Fruit fly (Drosophila melanogaster) whole organism: ENCODE measurements around the gene Zmynd8.

Source experiments
- CG8478 ChIP-seq: fragments of >200 bp; optimal IDR thresholded peaks from 2 replicates; lab custom pipeline; 2018; ENCODE audit warnings: inconsistent platforms
- Dll ChIP-seq: fragments of >200 bp; optimal IDR thresholded peaks from 2 replicates; lab custom pipeline; 2017
- EcR ChIP-seq, 2 experiments: fragments of >200 bp; optimal IDR thresholded peaks; 2 replicates each; lab custom pipeline; 2017; ENCODE audit warnings: missing biosample characterization in 2 of 2, missing genetic modification characterization in 2 of 2, missing genetic modification reagents in 2 of 2
- pan ChIP-seq: fragments of >200 bp; optimal IDR thresholded peaks from 2 replicates; lab custom pipeline; 2017
- psq ChIP-seq: fragments of >200 bp; optimal IDR thresholded peaks from 2 replicates; lab custom pipeline; 2017
- usp ChIP-seq: fragments of >200 bp; optimal IDR thresholded peaks from 2 replicates; lab custom pipeline; 2017; ENCODE audit warnings: missing biosample characterization, missing genetic modification characterization, mixed read lengths

Gene Zmynd8

DNA sequence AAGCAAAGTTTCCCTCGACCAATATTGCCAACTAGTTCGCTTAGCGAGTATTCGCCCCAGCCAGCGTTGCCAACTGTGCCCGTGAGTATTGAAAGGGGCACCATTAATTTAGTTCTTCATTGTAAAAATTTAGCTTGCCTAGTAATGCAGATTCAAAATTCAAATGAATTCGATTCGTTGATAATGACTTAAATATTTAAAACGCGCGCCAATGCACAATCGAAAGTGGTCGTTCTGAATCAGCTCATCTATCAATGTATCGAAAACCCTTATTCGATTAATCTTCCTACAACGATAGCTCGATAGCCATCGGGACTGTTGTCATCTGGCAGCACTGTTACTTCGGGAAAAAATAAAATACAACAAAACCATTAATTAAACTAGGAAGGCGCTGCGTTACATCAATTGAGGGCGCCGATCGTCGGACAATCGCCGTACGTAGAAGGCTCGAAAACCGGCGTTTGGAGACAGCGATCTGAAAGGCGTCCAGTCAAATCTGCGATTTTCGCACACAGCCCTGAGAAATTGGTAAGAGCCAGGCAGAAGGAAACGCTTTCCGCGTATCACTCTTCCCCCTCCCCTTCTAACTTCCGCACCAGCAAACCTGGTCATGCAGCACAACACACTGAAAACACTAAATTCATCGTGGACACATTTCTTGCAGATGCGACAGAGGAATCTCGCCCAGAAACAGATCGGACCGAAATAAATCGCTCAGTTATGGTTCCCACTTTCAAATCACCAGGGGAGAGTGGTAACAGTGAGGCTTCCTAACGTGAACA, at the start of gene Zmynd8:
TSS of gene Zmynd8 (plus strand) at position 313 of the 782 bp plus-strand sequence.
- TF ChIP-seq psq (lab: Kevin White, UChicago) (no peak), Dll (lab: Kevin White, UChicago) (no peak), pan (no peak), CG8478 (lab: Kevin White, UChicago) (no peak), usp (GFP tag; lab: Kevin White, UChicago) (no peak), EcR (GFP tag; optimal IDR thresholded peaks at IDR 0.05; lab: Kevin White, UChicago) (no peak)

DNA sequence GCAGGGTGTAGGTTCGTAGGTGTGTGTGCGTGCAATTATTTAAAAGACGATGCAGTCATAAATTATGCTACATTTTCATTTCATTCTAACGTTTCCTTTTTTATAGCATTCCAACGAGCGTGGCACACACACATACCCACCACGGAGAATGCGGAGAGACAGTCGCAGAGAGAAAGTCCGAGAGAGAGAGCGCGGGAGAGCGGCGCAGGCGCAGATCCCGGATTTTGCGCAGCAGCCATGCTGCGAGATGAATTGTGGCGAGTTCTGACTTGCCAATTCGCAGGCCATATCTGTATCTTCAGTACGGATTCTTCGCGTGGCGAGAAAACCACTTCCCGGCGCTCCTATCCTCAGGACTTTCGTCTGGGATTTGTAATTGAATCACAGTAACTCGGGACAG, 47.5 kb upstream of the Zmynd8 start, which contains the start of gene kek6:
TSS of gene kek6 (plus strand) at position 323 of the 400 bp plus-strand sequence.
- TF ChIP-seq Dll (lab: Kevin White, UChicago), result no peak
- no peak for TF ChIP-seq psq (lab: Kevin White, UChicago)
- no peak for TF ChIP-seq usp (GFP tag; lab: Kevin White, UChicago)
- TF ChIP-seq pan, result no peak
- TF ChIP-seq EcR (GFP tag; optimal IDR thresholded peaks at IDR 0.05; lab: Kevin White, UChicago), result no peak
- TF ChIP-seq CG8478 (lab: Kevin White, UChicago), result no peak

DNA sequence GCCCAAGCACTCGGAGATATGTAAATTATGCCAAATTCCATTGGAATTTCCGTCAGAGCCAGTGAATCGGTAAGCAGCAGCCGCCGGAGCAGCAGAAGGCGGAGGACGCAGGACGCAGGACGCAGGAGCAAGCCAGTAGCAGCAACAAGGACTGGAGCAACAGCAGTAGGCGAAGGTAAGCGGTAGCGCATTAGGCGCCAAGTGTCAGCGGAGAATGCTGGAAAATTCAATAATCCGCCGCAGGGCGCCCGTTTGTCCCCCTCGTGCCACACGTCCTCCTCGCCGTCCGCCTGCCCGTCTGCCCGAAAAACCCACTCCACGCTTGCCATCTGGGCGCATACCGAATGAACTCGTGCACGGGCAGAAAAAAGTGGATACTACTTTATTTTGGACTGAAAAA, 46.6 kb upstream of the Zmynd8 start:
- TF ChIP-seq CG8478 (lab: Kevin White, UChicago) (no peak), EcR (GFP tag; optimal IDR thresholded peaks at IDR 0.05; lab: Kevin White, UChicago) (no peak), Dll (lab: Kevin White, UChicago) (no peak), pan (no peak), usp (GFP tag; lab: Kevin White, UChicago) (no peak), psq (lab: Kevin White, UChicago) (no peak)

DNA sequence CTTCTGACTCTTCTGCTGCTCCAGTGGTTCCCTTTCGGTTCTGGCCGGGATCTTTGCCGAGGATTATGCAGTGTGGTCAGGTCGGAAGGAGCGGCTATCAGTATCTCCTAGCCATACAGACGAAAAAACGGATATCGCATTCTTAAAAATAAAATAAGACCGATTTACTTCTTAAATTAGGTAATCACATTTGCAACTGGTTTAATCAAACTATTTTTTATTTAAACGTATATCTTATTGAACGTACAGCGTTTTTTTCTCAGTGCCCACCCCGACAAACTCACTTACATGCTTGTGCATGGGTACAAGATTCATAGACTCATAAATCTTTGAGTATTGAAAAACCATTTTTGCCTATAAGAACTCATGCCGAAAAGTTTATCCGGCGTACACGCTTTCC, 43.0 kb upstream of the Zmynd8 start:
- TF ChIP-seq pan, result no peak
- no peak for TF ChIP-seq CG8478 (lab: Kevin White, UChicago)
- no peak for TF ChIP-seq Dll (lab: Kevin White, UChicago)
- no peak for TF ChIP-seq psq (lab: Kevin White, UChicago)
- no peak for TF ChIP-seq EcR (GFP tag; optimal IDR thresholded peaks at IDR 0.05; lab: Kevin White, UChicago)
- no peak for TF ChIP-seq usp (GFP tag; lab: Kevin White, UChicago)

DNA sequence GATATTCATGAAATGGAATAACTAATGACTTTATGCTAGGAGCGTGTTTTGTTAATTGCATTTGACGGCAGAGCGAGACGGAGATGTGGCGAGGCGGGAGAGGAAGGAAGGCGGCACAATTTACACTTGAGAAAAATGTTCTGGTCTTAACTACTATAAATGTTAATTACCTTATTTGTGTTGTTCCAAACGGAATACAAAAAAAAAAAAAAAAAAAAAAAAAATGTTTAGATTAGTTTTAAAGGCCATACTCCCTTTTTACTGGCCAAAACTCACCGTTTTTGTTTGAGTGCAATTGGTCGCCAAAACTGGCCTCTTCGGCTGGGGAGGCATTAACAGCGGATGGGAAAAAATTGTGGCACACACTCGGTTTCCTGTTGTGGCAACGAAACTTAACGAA, 42.1 kb upstream of the Zmynd8 start:
- TF ChIP-seq Dll (lab: Kevin White, UChicago) (no peak), EcR (GFP tag; optimal IDR thresholded peaks at IDR 0.05; lab: Kevin White, UChicago) (no peak), psq (lab: Kevin White, UChicago) (no peak), CG8478 (lab: Kevin White, UChicago) (no peak), usp (GFP tag; lab: Kevin White, UChicago) (no peak), pan (no peak)

DNA sequence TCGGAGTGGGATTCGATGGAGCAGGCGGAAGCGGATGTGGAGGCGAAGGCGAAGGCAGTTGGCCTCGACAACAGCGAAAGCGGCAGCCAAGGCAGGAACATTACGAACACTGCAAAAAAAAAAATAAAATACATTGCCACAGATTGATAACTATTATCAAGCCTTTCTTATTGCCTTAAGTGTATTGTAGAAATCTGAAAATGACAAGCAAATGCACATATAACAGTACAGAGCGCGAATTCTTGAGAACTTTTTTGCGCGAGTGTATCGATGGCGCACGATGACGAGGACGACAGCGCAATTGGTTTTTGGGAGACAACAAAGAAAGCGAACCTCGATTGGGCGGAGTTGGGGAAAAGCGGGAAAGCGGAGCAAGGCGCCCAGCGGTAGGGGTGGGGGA, 38.9 kb upstream of the Zmynd8 start:
- TF ChIP-seq pan (no peak), CG8478 (lab: Kevin White, UChicago) (no peak), usp (GFP tag; lab: Kevin White, UChicago) (no peak), EcR (GFP tag; optimal IDR thresholded peaks at IDR 0.05; lab: Kevin White, UChicago) (no peak), Dll (lab: Kevin White, UChicago) (no peak), psq (lab: Kevin White, UChicago) (no peak)

DNA sequence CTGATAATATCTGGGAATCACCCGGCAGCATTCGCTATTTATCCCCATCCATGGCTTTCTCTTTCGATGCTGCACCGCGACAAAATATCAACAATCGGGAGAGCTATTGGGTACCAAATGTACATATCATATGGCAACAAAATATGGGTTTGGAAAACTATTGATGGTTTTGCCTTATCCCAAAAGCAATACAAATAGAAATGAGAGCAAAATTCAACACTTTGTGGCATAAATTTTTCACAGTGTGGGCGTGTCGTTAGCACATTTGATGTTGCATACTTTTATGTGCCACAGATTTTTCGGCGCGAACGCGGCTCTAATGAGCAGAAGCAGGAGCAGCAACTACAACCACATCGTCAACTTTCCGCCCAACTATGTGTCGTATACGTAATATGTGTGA, 36.9 kb upstream of the Zmynd8 start:
- TF ChIP-seq usp (GFP tag; lab: Kevin White, UChicago) (no peak), Dll (lab: Kevin White, UChicago) (no peak), CG8478 (lab: Kevin White, UChicago) (no peak), psq (lab: Kevin White, UChicago) (no peak), pan (no peak), EcR (GFP tag; optimal IDR thresholded peaks at IDR 0.05; lab: Kevin White, UChicago) (no peak)

DNA sequence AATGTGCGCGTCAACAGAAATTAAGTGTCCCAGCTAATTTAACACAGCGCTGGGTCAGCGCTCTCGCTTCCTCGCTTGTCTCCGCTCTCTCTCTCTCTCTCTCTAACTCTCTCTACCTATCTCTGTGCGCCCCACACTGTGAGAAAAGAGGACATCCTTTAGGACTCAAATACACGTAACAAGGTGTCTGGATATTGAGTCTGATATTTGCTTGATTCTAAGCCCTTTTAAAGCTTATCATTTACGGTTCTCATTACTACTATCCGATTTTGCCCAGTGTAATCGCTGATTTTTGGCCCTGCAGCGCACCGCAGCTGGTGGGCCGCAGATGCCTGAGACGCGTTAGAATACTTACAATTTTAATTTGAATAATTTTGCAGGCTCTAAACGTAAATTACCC, 32.8 kb upstream of the Zmynd8 start:
- no peak for TF ChIP-seq Dll (lab: Kevin White, UChicago)
- no peak for TF ChIP-seq CG8478 (lab: Kevin White, UChicago)
- TF ChIP-seq pan, result no peak
- no peak for TF ChIP-seq usp (GFP tag; lab: Kevin White, UChicago)
- TF ChIP-seq EcR (GFP tag; optimal IDR thresholded peaks at IDR 0.05; lab: Kevin White, UChicago), result no peak
- no peak for TF ChIP-seq psq (lab: Kevin White, UChicago)

DNA sequence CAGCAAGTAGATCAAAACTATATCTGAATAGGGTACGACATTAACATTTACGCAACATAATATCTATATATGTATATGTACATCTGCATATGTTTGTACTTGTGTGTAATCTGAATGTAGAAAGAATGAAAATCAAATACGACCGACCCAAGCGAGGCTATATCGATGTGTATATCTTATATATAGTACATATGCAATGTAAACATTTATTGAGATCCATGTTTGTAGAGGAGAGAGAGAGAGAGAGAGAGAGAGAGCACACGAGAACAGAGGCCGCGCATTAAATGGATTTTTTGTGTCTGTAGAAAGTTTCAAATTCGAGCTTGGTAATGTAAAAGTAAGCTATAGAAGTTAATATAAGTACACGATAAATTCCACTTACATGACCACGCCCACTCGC, 6.5 kb upstream of the Zmynd8 start:
- TF ChIP-seq CG8478 (lab: Kevin White, UChicago) (no peak), pan (no peak), usp (GFP tag; lab: Kevin White, UChicago) (no peak), Dll (lab: Kevin White, UChicago) (no peak), psq (lab: Kevin White, UChicago) (no peak), EcR (GFP tag; optimal IDR thresholded peaks at IDR 0.05; lab: Kevin White, UChicago) (no peak)

DNA sequence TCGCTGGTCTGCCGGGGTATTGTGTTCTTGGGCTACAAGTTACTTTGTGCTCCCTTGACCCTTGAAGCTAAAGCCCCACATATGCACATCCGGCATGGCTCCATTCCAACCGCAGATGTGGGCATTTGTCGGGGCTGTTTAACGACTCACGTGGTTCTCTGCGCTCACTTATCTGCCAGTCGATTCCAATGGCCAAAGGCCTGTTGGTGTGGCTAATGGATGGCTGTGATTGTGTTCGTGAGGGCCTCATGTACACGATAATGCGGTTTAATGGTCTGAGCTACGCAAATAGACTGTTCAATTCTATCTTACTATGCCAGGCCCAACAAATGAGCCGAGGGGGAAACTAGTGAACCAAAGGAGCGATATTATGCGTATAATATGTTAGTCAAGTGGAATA, 3.4 kb downstream of the Zmynd8 start:
- TF ChIP-seq psq (lab: Kevin White, UChicago) (no peak), CG8478 (lab: Kevin White, UChicago) (no peak), EcR (GFP tag; optimal IDR thresholded peaks at IDR 0.05; lab: Kevin White, UChicago) (no peak), pan (no peak), usp (GFP tag; lab: Kevin White, UChicago) (no peak), Dll (lab: Kevin White, UChicago) (no peak)

DNA sequence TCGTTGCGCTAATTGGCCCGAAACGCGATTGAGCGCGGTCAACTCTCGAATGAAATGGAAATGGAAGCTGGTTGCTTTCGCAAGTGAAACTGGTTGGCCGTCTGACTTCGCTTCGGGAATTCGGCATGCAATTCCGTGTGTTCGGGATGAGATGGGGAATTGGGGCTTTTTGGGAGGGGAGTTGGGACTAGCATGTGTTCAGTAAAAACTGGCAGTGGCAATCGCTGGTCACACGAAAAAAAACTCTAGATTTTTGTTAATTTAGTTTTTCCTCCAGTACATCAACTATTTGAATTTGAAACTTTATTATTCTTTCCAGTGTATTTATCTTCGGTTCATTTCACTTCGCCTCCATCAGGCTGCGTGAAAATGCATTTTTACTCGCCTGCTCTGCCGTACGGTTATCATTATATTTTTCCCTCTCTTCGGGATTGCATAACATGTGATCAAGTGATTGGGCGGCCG, 10.6 kb downstream of the Zmynd8 start, which contains the start of gene CG11550:
TSS of gene CG11550 (minus strand) at position 51 of the 465 bp plus-strand sequence.
- TF ChIP-seq EcR (GFP tag; optimal IDR thresholded peaks at IDR 0.05; lab: Kevin White, UChicago), result no peak
- no peak for TF ChIP-seq psq (lab: Kevin White, UChicago)
- no peak for TF ChIP-seq CG8478 (lab: Kevin White, UChicago)
- no peak for TF ChIP-seq pan
- TF ChIP-seq usp (GFP tag; lab: Kevin White, UChicago), result no peak
- no peak for TF ChIP-seq Dll (lab: Kevin White, UChicago)
